Worm (Caenorhabditis elegans) whole organism, L4 larva: ENCODE measurements around the gene C14A4.7.

ENCODE experiments used
- dmd-6 ChIP-seq: fragments of 200-800 bp; sonication (Bioruptor generic); IDR thresholded peaks from 2 replicates; pipeline ENCODE4 v1.3.6; 2022; ENCODE audit warnings: missing genetic modification reagents, missing genetic modification characterization, missing compliant biosample characterization
- duxl-1 ChIP-seq: sonication (generic microtip); optimal IDR thresholded peaks from 2 replicates; lab custom pipeline; 2016; ENCODE audit warnings: mild to moderate bottlenecking, missing genetic modification characterization, moderate library complexity, missing compliant biosample characterization; ENCODE audit not compliant: poor library complexity
- lin-13 ChIP-seq: fragments of 150-350 bp; optimal IDR thresholded peaks from 2 replicates; lab custom pipeline; 2014; ENCODE audit warnings: missing biosample characterization, missing genetic modification reagents, missing genetic modification characterization
- nhr-11 ChIP-seq: fragments of 150-350 bp; optimal IDR thresholded peaks from 2 replicates; lab custom pipeline; 2014; ENCODE audit warnings: missing biosample characterization, missing genetic modification characterization

ce11 chrII:10639110-10639509 lies 42.7 kb upstream of the C14A4.7 start, which contains the start of gene M28.9:
- TF ChIP-seq nhr-11 (tag; lab: Kevin White, UChicago) (no peak), dmd-6 (GFP tag; lab: Robert Waterston, UW) (no peak), duxl-1 (tag; lab: Kevin White, UChicago) (no peak), lin-13 (no peak)
